Fruit fly (Drosophila melanogaster): ENCODE measurements around the gene Lsd-1.

Gene Lsd-1

dm6 chr3R:23737676-23738574 is 25.7 kb upstream of the Lsd-1 start:
- TF ChIP-seq CG12768 (GFP tag; optimal IDR thresholded peaks at IDR 0.05) (no peak), CG7045 (GFP tag; optimal IDR thresholded peaks at IDR 0.05) (no peak), cic (GFP tag; optimal IDR thresholded peaks at IDR 0.05) (no peak), ovo (GFP tag; optimal IDR thresholded peaks at IDR 0.05) (no peak), CG1620 (GFP tag; optimal IDR thresholded peaks at IDR 0.05) (no peak), Clk (GFP tag; optimal IDR thresholded peaks at IDR 0.05) (no peak), tj (GFP tag; optimal IDR thresholded peaks at IDR 0.05) (no peak), Hr96 (GFP tag; optimal IDR thresholded peaks at IDR 0.05) (no peak), cnc (optimal IDR thresholded peaks at IDR 0.05) (no peak), CG5204 (GFP tag; optimal IDR thresholded peaks at IDR 0.05) (no peak), pad (GFP tag; optimal IDR thresholded peaks at IDR 0.05) (no peak), Mnt (GFP tag; optimal IDR thresholded peaks at IDR 0.05) (no peak), kay (GFP tag; ENCODE audit: borderline replicate concordance) (no peak), CG33017 (tag; optimal IDR thresholded peaks at IDR 0.05) (no peak)

- TF ChIP-seq ovo (GFP tag; optimal IDR thresholded peaks at IDR 0.05): no peak
- no peak for TF ChIP-seq CG33017 (tag; optimal IDR thresholded peaks at IDR 0.05)
- no peak for TF ChIP-seq CG7045 (GFP tag; optimal IDR thresholded peaks at IDR 0.05)
- no peak for TF ChIP-seq Mnt (GFP tag; optimal IDR thresholded peaks at IDR 0.05)
- no peak for TF ChIP-seq CG14711 (tag; optimal IDR thresholded peaks at IDR 0.05)
- TF ChIP-seq Hr96 (GFP tag; optimal IDR thresholded peaks at IDR 0.05): no peak
- no peak for TF ChIP-seq bab1 (GFP tag; optimal IDR thresholded peaks at IDR 0.05)
- no peak for TF ChIP-seq kay (GFP tag; ENCODE audit: borderline replicate concordance)
- no peak for TF ChIP-seq toe (GFP tag; optimal IDR thresholded peaks at IDR 0.05)
- no peak for TF ChIP-seq CG12768 (GFP tag; optimal IDR thresholded peaks at IDR 0.05)
- no peak for TF ChIP-seq CG5204 (GFP tag; optimal IDR thresholded peaks at IDR 0.05)
- TF ChIP-seq pad (GFP tag; optimal IDR thresholded peaks at IDR 0.05): no peak
- no peak for TF ChIP-seq CG11617 (GFP tag; optimal IDR thresholded peaks at IDR 0.05)
- no peak for TF ChIP-seq Crg-1 (GFP tag; optimal IDR thresholded peaks at IDR 0.05)
These were observed 22.7 kb upstream of the Lsd-1 start for dm6 chr3R:23740968-23741367.

dm6 chr3R:23747446-23747845 is 16.2 kb upstream of the Lsd-1 start:
- TF ChIP-seq tj (GFP tag; optimal IDR thresholded peaks at IDR 0.05) (no peak), Crg-1 (GFP tag; optimal IDR thresholded peaks at IDR 0.05) (no peak), kay (GFP tag; ENCODE audit: borderline replicate concordance) (no peak)

dm6 chr3R:23752728-23753127 is 10.9 kb upstream of the Lsd-1 start, which contains the start of the genes RanBP3 and Rpt5:
Gene RanBP3, minus strand, starts transcription at chr3R:23752834.
Gene Rpt5, plus strand, starts transcription at chr3R:23752876.
- TF ChIP-seq Mnt (GFP tag; optimal IDR thresholded peaks at IDR 0.05) (peak; percentile 68), Clk (GFP tag; optimal IDR thresholded peaks at IDR 0.05) (peak; percentile 40), CG11617 (GFP tag; optimal IDR thresholded peaks at IDR 0.05) (peak; percentile 70), Crg-1 (GFP tag; optimal IDR thresholded peaks at IDR 0.05) (peak; percentile 81), CG14711 (tag; optimal IDR thresholded peaks at IDR 0.05) (peak; percentile 75), CG7045 (GFP tag; optimal IDR thresholded peaks at IDR 0.05) (peak; percentile 55), CG33017 (tag; optimal IDR thresholded peaks at IDR 0.05) (peak; percentile 59), kay (GFP tag; ENCODE audit: borderline replicate concordance) (no peak), CG1620 (GFP tag; optimal IDR thresholded peaks at IDR 0.05) (peak; percentile 82), cnc (optimal IDR thresholded peaks at IDR 0.05) (peak; percentile 56 to 92), CG5204 (GFP tag; optimal IDR thresholded peaks at IDR 0.05) (no peak), CG7101 (tag; optimal IDR thresholded peaks at IDR 0.05) (peak; percentile 80), bab1 (GFP tag; optimal IDR thresholded peaks at IDR 0.05) (peak; percentile 67), tj (GFP tag; optimal IDR thresholded peaks at IDR 0.05) (no peak), Hr96 (GFP tag; optimal IDR thresholded peaks at IDR 0.05) (no peak), ovo (GFP tag; optimal IDR thresholded peaks at IDR 0.05) (peak; percentile 12), CG12768 (GFP tag; optimal IDR thresholded peaks at IDR 0.05) (peak; percentile 86), cic (GFP tag; optimal IDR thresholded peaks at IDR 0.05) (peak; percentile 37), pad (GFP tag; optimal IDR thresholded peaks at IDR 0.05) (peak; percentile 77), toe (GFP tag; optimal IDR thresholded peaks at IDR 0.05) (peak; percentile 26)

- peak; percentile 93 for TF ChIP-seq tj (GFP tag; optimal IDR thresholded peaks at IDR 0.05)
- TF ChIP-seq Crg-1 (GFP tag; optimal IDR thresholded peaks at IDR 0.05): peak; percentile 98
- peak; percentile 98 for TF ChIP-seq CG7101 (tag; optimal IDR thresholded peaks at IDR 0.05)
- TF ChIP-seq toe (GFP tag; optimal IDR thresholded peaks at IDR 0.05): peak; percentile 99
- TF ChIP-seq CG7045 (GFP tag; optimal IDR thresholded peaks at IDR 0.05): peak; percentile 99
- TF ChIP-seq CG1620 (GFP tag; optimal IDR thresholded peaks at IDR 0.05): peak; percentile 99
- peak; percentile 97 for TF ChIP-seq Clk (GFP tag; optimal IDR thresholded peaks at IDR 0.05)
- peak; percentile 94 for TF ChIP-seq CG14711 (tag; optimal IDR thresholded peaks at IDR 0.05)
- TF ChIP-seq cic (GFP tag; optimal IDR thresholded peaks at IDR 0.05): peak; percentile 88
- peak; percentile 99 for TF ChIP-seq CG5204 (GFP tag; optimal IDR thresholded peaks at IDR 0.05)
- TF ChIP-seq CG33017 (tag; optimal IDR thresholded peaks at IDR 0.05): peak; percentile 97
- TF ChIP-seq ovo (GFP tag; optimal IDR thresholded peaks at IDR 0.05): peak; percentile 95
- TF ChIP-seq kay (GFP tag; ENCODE audit: borderline replicate concordance): no peak
- peak; percentile 99 for TF ChIP-seq CG12768 (GFP tag; optimal IDR thresholded peaks at IDR 0.05)
- TF ChIP-seq pad (GFP tag; optimal IDR thresholded peaks at IDR 0.05): peak; percentile 95
- no peak for TF ChIP-seq cnc (optimal IDR thresholded peaks at IDR 0.05)
- TF ChIP-seq CG11617 (GFP tag; optimal IDR thresholded peaks at IDR 0.05): peak; percentile 100
- peak; percentile 98 for TF ChIP-seq Hr96 (GFP tag; optimal IDR thresholded peaks at IDR 0.05)
- TF ChIP-seq Mnt (GFP tag; optimal IDR thresholded peaks at IDR 0.05): peak; percentile 95
- TF ChIP-seq bab1 (GFP tag; optimal IDR thresholded peaks at IDR 0.05): peak; percentile 96
These were observed 5.6 kb upstream of the Lsd-1 start, which contains the start of the genes PTPMT1 and Hrd3 for dm6 chr3R:23757912-23758607. Gene PTPMT1, plus strand, starts transcription at chr3R:23758339. Gene Hrd3, minus strand, starts transcription at chr3R:23758557.

Data from whole organism, adult.